Worm (Caenorhabditis elegans) whole organism, mixed stage, embryonic: ENCODE measurements around the gene srx-98.

ENCODE experiments used
- ceh-39 ChIP-seq: fragments of 150-350 bp; optimal IDR thresholded peaks from 2 replicates; lab custom pipeline; 2014; ENCODE audit warnings: missing biosample characterization, missing genetic modification characterization
- cnd-1 ChIP-seq: fragments of 200-800 bp; sonication (Bioruptor generic); optimal IDR thresholded peaks from 2 replicates; lab custom pipeline; 2018; ENCODE audit warnings: mild to moderate bottlenecking, missing genetic modification characterization, missing compliant biosample characterization
- drap-1 ChIP-seq: fragments of 200-800 bp; sonication (Bioruptor generic); optimal IDR thresholded peaks from 3 replicates; lab custom pipeline; 2018; ENCODE audit warnings: mild to moderate bottlenecking, missing genetic modification characterization, missing compliant biosample characterization
- elt-1 ChIP-seq: sonication (generic microtip); optimal IDR thresholded peaks from 2 replicates; lab custom pipeline; 2017; ENCODE audit warnings: missing genetic modification characterization, mild to moderate bottlenecking, missing compliant biosample characterization, antibody characterized with exemption, moderate library complexity, borderline replicate concordance; ENCODE audit not compliant: insufficient read depth
- nhr-12 ChIP-seq: fragments of 150-350 bp; optimal IDR thresholded peaks from 2 replicates; lab custom pipeline; 2014; ENCODE audit warnings: missing biosample characterization, missing genetic modification characterization
- nhr-76 ChIP-seq: sonication (generic microtip); optimal IDR thresholded peaks from 2 replicates; lab custom pipeline; 2017; ENCODE audit warnings: missing biosample characterization, missing genetic modification characterization
- snpc-4 ChIP-seq: fragments of 150-350 bp; optimal IDR thresholded peaks from 2 replicates; lab custom pipeline; 2014; ENCODE audit warnings: missing biosample characterization, missing genetic modification characterization
- sptf-1 ChIP-seq: sonication (generic microtip); optimal IDR thresholded peaks from 2 replicates; lab custom pipeline; 2017; ENCODE audit warnings: mild to moderate bottlenecking, missing genetic modification characterization, moderate library complexity, missing compliant biosample characterization
- unc-39 ChIP-seq: fragments of 150-350 bp; optimal IDR thresholded peaks from 2 replicates; lab custom pipeline; 2014; ENCODE audit warnings: missing biosample characterization, missing genetic modification characterization

- TF ChIP-seq unc-39 (tag; lab: Kevin White, UChicago) (no peak), snpc-4 (tag; lab: Kevin White, UChicago) (no peak), nhr-12 (tag; lab: Kevin White, UChicago) (no peak), drap-1 (GFP tag; lab: Kevin White, UChicago) (no peak), cnd-1 (no peak), elt-1 (tag; lab: Kevin White, UChicago) (no peak), nhr-76 (tag; lab: Kevin White, UChicago) (no peak), ceh-39 (tag; lab: Kevin White, UChicago) (no peak), sptf-1 (tag; lab: Kevin White, UChicago) (no peak)
Measured at ce11 chrII:3664470-3664869, 6.4 kb downstream of the srx-98 start, which contains the start of gene F19B10.3.
